Worm (Caenorhabditis elegans) whole organism, late embryonic: Measurements from ENCODE around the gene F26D10.13.
A peak's percentile ranks its signal among the peaks of the same experiment; 100 is the strongest.

Source experiments
- C08G9.2 ChIP-seq: sonication (generic microtip); optimal IDR thresholded peaks from 2 replicates; lab custom pipeline; 2016; ENCODE audit warnings: mild to moderate bottlenecking, missing genetic modification characterization, moderate library complexity, missing compliant biosample characterization
- K02D7.2 ChIP-seq: sonication (generic microtip); optimal IDR thresholded peaks from 2 replicates; lab custom pipeline; 2017; ENCODE audit warnings: mild to moderate bottlenecking, missing genetic modification characterization, missing compliant biosample characterization
- K09A11.1 ChIP-seq: sonication (generic microtip); optimal IDR thresholded peaks from 2 replicates; lab custom pipeline; 2017; ENCODE audit warnings: antibody characterized with exemption, mild to moderate bottlenecking, missing genetic modification characterization, missing compliant biosample characterization; ENCODE audit not compliant: insufficient read depth
- Y22D7AL.16 ChIP-seq: sonication (generic microtip); optimal IDR thresholded peaks from 2 replicates; lab custom pipeline; 2016; ENCODE audit warnings: missing genetic modification characterization, missing compliant biosample characterization
- ceh-30 ChIP-seq: fragments of 150-350 bp; optimal IDR thresholded peaks from 2 replicates; lab custom pipeline; 2014; ENCODE audit warnings: missing biosample characterization, missing genetic modification characterization
- ceh-6 ChIP-seq: fragments of 200-800 bp; sonication (Bioruptor generic); optimal IDR thresholded peaks from 2 replicates; lab custom pipeline; 2018; ENCODE audit warnings: mild to moderate bottlenecking, missing genetic modification characterization, missing compliant biosample characterization
- dve-1 ChIP-seq: sonication (generic microtip); optimal IDR thresholded peaks from 2 replicates; lab custom pipeline; 2017; ENCODE audit warnings: antibody characterized with exemption, mild to moderate bottlenecking, missing genetic modification characterization, missing compliant biosample characterization
- elt-2 ChIP-seq: sonication (generic microtip); optimal IDR thresholded peaks from 2 replicates; lab custom pipeline; 2016; ENCODE audit warnings: missing genetic modification reagents, missing genetic modification characterization, missing compliant biosample characterization
- elt-4 ChIP-seq: sonication (generic microtip); optimal IDR thresholded peaks from 2 replicates; lab custom pipeline; 2016; ENCODE audit warnings: missing genetic modification characterization, missing compliant biosample characterization
- eyg-1 ChIP-seq: sonication (generic microtip); optimal IDR thresholded peaks from 2 replicates; lab custom pipeline; 2016; ENCODE audit warnings: missing genotype, missing genetic modification characterization, missing compliant biosample characterization
- fax-1 ChIP-seq: sonication (generic microtip); optimal IDR thresholded peaks from 2 replicates; lab custom pipeline; 2016; ENCODE audit warnings: missing genotype, missing genetic modification characterization, missing compliant biosample characterization
- fkh-10 ChIP-seq: fragments of 150-350 bp; optimal IDR thresholded peaks from 2 replicates; lab custom pipeline; 2014; ENCODE audit warnings: missing biosample characterization, missing genetic modification reagents, missing genetic modification characterization
- hlh-13 ChIP-seq: fragments of 200-800 bp; sonication (Bioruptor generic); optimal IDR thresholded peaks from 2 replicates; lab custom pipeline; 2018; ENCODE audit warnings: mild to moderate bottlenecking, missing genetic modification characterization, missing compliant biosample characterization
- hlh-15 ChIP-seq: sonication (generic microtip); optimal IDR thresholded peaks from 2 replicates; lab custom pipeline; 2016; ENCODE audit warnings: missing genetic modification characterization, missing compliant biosample characterization
- hlh-8 ChIP-seq: sonication (generic microtip); optimal IDR thresholded peaks from 2 replicates; lab custom pipeline; 2016; ENCODE audit warnings: missing genotype, missing genetic modification characterization, missing compliant biosample characterization
- lin-11 ChIP-seq: fragments of 200-800 bp; sonication (Bioruptor generic); optimal IDR thresholded peaks from 2 replicates; lab custom pipeline; 2018; ENCODE audit warnings: mild to moderate bottlenecking, missing genetic modification characterization, missing compliant biosample characterization
- madf-2 ChIP-seq: sonication (generic microtip); optimal IDR thresholded peaks from 2 replicates; lab custom pipeline; 2017; ENCODE audit warnings: missing genetic modification characterization, missing compliant biosample characterization
- mec-3 ChIP-seq: sonication (generic microtip); optimal IDR thresholded peaks from 2 replicates; lab custom pipeline; 2016; ENCODE audit warnings: borderline replicate concordance, missing genetic modification characterization, missing compliant biosample characterization
- nfya-1 ChIP-seq: sonication (generic microtip); optimal IDR thresholded peaks from 2 replicates; lab custom pipeline; 2017; ENCODE audit warnings: missing genetic modification characterization, mild to moderate bottlenecking, missing compliant biosample characterization, antibody characterized with exemption, moderate library complexity
- pat-9 ChIP-seq: fragments of 200-800 bp; sonication (Bioruptor generic); optimal IDR thresholded peaks from 2 replicates; lab custom pipeline; 2018; ENCODE audit warnings: mild to moderate bottlenecking, missing genetic modification characterization, moderate library complexity, missing compliant biosample characterization
- pha-4 ChIP-seq: fragments of 150-350 bp; optimal IDR thresholded peaks from 2 replicates; lab custom pipeline; 2018; ENCODE audit warnings: missing biosample characterization, missing genetic modification reagents, missing genetic modification characterization
- pqm-1 ChIP-seq: sonication (generic microtip); optimal IDR thresholded peaks from 2 replicates; lab custom pipeline; 2016; ENCODE audit warnings: missing genetic modification characterization, missing compliant biosample characterization
- ref-2 ChIP-seq: sonication (generic microtip); optimal IDR thresholded peaks from 2 replicates; lab custom pipeline; 2016; ENCODE audit warnings: missing genetic modification characterization, missing compliant biosample characterization
- rnt-1 ChIP-seq: sonication (generic microtip); optimal IDR thresholded peaks from 2 replicates; lab custom pipeline; 2016; ENCODE audit warnings: missing genetic modification characterization, missing compliant biosample characterization
- sdc-2 ChIP-seq: sonication (generic microtip); optimal IDR thresholded peaks from 2 replicates; lab custom pipeline; 2016; ENCODE audit warnings: missing genotype, missing genetic modification characterization, missing compliant biosample characterization
- sox-4 ChIP-seq: sonication (generic microtip); optimal IDR thresholded peaks from 2 replicates; lab custom pipeline; 2017; ENCODE audit warnings: mild to moderate bottlenecking, missing genetic modification characterization, inconsistent platforms, missing compliant biosample characterization
- tbx-2 ChIP-seq: sonication (generic microtip); optimal IDR thresholded peaks from 2 replicates; lab custom pipeline; 2016; ENCODE audit warnings: missing genetic modification characterization, missing compliant biosample characterization
- tbx-7 ChIP-seq: sonication (generic microtip); optimal IDR thresholded peaks from 2 replicates; lab custom pipeline; 2016; ENCODE audit warnings: missing genotype, missing genetic modification characterization, missing compliant biosample characterization
- ttx-3 ChIP-seq: sonication (generic microtip); optimal IDR thresholded peaks from 2 replicates; lab custom pipeline; 2016; ENCODE audit warnings: missing genetic modification reagents, missing genetic modification characterization, missing compliant biosample characterization
- unc-42 ChIP-seq: sonication (generic microtip); optimal IDR thresholded peaks from 2 replicates; lab custom pipeline; 2016; ENCODE audit warnings: missing genotype, missing genetic modification characterization, missing compliant biosample characterization
- zip-5 ChIP-seq: sonication (generic microtip); optimal IDR thresholded peaks from 2 replicates; lab custom pipeline; 2016; ENCODE audit warnings: missing genetic modification characterization, missing compliant biosample characterization
- ztf-16 ChIP-seq: sonication (generic microtip); optimal IDR thresholded peaks from 2 replicates; lab custom pipeline; 2017; ENCODE audit warnings: missing genetic modification characterization, missing compliant biosample characterization

The F26D10.13 gene

DNA sequence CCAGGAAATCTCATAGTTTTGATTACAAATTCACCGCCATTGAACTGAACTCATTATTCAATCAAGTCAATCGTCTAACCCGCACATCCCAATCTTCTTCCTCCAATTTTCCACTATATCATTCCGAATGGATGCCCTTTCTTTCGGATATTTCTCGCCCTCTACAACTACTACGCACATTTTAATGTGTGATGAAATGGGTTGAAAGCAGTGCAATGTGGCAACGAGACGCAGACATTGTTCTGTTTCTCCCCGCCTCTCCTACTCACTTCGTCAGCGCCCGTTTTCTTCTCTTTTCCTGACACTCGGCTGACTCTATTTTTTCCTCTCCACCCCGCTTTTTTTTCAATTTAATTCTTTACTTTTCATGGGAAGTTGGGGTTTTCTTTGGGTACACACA lies 4.0 kb upstream of the F26D10.13 start (continued):
- TF ChIP-seq ttx-3 (tag; lab: Kevin White, UChicago) (no peak), sdc-2 (tag; lab: Kevin White, UChicago) (no peak), ceh-30 (tag; lab: Kevin White, UChicago) (no peak)

DNA sequence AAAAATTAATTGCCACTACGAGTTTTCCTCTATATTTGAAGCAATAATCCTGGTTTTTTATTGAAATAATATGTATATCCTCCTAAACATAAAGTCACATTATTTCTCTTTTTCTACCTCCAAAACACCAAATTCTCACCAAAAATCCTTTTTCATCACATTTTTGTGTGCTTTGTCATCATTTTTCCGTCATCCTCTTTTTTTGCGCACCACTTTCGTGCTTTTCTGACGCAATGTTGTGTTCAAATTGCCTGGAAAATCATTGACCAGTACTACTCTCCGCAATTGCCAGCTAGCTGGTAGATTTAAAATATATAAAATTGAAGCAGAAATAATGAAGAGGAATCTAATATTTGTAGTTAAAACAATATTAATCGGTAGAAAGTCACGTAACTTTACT lies 3.5 kb upstream of the F26D10.13 start:
- TF ChIP-seq sox-4 (tag; lab: Kevin White, UChicago) = no peak
- no peak for TF ChIP-seq zip-5
- TF ChIP-seq hlh-15 (tag; lab: Kevin White, UChicago) = no peak
- no peak for TF ChIP-seq tbx-7
- TF ChIP-seq ttx-3 (tag; lab: Kevin White, UChicago) = no peak
- no peak for TF ChIP-seq ceh-30 (tag; lab: Kevin White, UChicago)
- no peak for TF ChIP-seq elt-4
- TF ChIP-seq lin-11 (tag; lab: Kevin White, UChicago) = no peak
- TF ChIP-seq nfya-1 (tag; lab: Kevin White, UChicago) = no peak
- TF ChIP-seq hlh-8 (tag; lab: Kevin White, UChicago) = no peak
- no peak for TF ChIP-seq ref-2
- no peak for TF ChIP-seq rnt-1 (tag; lab: Kevin White, UChicago)
- no peak for TF ChIP-seq Y22D7AL.16 (tag; lab: Kevin White, UChicago)
- no peak for TF ChIP-seq tbx-2 (tag; lab: Kevin White, UChicago)
- TF ChIP-seq K09A11.1 = no peak
- no peak for TF ChIP-seq ceh-6

DNA sequence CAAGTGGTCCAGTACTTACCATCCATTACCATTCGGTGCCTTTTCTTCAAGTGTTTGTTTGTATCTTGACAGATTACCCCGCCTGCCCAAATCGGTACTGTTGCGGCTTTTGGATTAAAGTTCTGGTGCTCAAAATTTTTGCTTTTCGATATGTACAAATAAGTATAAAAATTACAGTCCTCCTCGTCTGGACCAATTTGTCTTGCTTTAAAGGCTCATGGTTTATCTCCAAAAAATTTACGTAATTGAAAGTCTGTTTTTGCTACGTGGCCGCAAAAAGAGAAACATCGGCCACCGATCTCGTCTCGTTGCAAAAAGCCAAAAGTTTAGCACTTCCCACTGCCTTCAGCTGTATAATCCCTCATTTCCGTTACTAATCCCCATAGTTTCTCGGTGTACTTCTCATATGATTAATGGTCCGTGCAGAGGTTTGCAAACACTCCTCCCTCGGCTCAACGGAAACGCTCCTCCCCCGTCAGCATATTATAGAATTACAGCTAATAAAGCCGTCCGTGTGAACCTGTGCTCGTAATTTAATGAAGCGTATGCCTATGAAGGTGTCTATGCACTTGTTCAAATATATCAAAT lies 2.8 kb upstream of the F26D10.13 start:
- TF ChIP-seq pha-4 (tag; lab: Kevin White, UChicago) (no peak), tbx-2 (tag; lab: Kevin White, UChicago) (no peak), unc-42 (peak; percentile 8)

DNA sequence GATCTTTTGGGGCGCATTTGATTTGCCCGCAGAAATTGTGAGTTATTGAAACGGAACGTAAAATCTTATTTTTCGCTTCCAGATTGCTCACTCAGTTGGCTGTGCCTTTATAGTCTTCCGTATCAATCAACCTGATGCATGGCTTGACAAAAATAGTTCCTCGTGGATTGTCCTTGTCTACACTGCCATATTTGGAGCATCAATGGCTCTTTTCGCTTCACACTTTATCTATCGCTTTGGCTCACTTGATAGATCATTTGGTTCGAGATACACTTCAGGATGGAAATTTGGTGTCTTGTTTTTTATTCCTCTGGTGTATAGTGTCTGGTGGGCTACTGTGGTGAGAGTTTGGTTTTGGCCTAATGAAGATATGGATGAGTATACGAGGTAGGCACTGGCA lies 1.1 kb upstream of the F26D10.13 start:
- TF ChIP-seq C08G9.2 (no peak), pha-4 (tag; lab: Kevin White, UChicago) (no peak)

DNA sequence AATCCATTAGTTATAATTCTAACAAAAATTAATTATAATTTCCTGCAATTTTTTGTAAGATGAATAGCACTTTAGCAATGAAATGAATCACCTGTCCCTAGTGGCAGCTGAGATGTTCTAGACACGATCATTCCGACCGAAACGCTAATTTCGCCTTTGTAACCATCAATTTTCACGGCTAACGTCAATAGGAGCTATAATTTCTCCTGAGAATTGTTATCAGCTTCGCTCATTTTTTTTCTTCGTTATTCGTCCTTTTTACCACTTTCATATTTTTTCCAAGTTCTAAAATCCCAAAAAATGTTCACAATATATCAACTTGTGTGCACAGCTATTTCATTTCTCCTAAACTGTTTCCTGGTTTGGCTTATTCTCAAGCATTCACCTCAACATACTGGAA lies 665 bp upstream of the F26D10.13 start, which contains the start of gene str-187:
Gene str-187, plus strand, starts transcription at position 301 of the 400 bp plus-strand sequence.
- TF ChIP-seq madf-2 (tag; lab: Kevin White, UChicago) (no peak), ttx-3 (tag; lab: Kevin White, UChicago) (no peak), eyg-1 (tag; lab: Kevin White, UChicago) (no peak)
- TF ChIP-seq, all 69 proteins: peak for 0

DNA sequence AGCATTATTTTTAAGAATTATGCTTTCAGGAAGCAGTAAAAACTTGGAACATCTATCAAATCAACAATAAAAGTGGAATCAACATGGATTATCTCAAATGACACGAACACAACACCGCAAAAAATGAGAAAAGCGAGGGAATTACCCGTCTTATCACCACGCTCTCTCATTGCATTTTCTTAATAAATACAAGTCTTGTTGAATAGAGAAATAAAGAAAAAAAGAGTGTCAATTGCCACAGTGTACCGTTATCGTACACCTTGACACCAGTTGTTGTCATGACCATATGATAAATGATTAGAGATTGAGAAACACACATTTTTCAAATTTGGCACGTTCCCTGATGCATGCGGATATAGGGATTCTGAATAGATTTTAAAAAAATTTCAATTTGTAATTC lies 900 bp downstream of the F26D10.13 start:
- TF ChIP-seq elt-2 (tag; lab: Kevin White, UChicago) (peak; percentile 83), ztf-16 (no peak)
- TF ChIP-seq, all 69 proteins: peak for 1

DNA sequence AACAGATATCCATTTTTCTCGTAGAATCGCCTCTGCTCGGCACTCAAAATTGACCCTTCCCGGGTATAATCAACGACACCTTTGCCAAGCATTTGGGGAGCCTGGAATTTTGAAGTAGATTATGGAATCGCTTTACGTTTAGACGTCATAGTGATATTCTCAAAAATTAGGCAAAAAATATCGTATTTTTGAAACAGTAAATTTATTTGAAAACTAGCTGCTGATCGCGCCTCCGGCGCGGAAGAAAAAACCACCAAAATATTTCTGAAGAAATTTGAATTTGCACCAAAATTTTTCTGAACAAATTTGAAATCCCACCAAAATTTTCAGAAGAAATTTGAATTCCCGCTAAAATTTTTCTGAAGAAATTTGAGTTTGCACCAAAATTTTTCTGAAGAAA lies 2.2 kb downstream of the F26D10.13 start, which contains the start of gene ZK550.6:
Gene ZK550.6, minus strand, starts transcription at position 101 of the 400 bp plus-strand sequence.
- TF ChIP-seq ceh-30 (tag; lab: Kevin White, UChicago) (no peak), pat-9 (tag; lab: Kevin White, UChicago) (no peak), pqm-1 (tag; lab: Kevin White, UChicago) (no peak), mec-3 (tag; lab: Kevin White, UChicago) (no peak), fkh-10 (no peak), K02D7.2 (tag; lab: Kevin White, UChicago) (no peak), fax-1 (tag; lab: Kevin White, UChicago) (no peak), dve-1 (tag; lab: Kevin White, UChicago) (no peak), hlh-13 (no peak)
- TF ChIP-seq, all 69 proteins: peak for 0
